Fruit fly (Drosophila melanogaster) whole organism, embryonic: ENCODE measurements around the gene Nost.

Experiments used
- Awh ChIP-seq: fragments of 200-800 bp; sonication (Bioruptor generic); IDR thresholded peaks from 2 replicates; pipeline ENCODE4, ENCODE4 v1.3.6; 2022; ENCODE audit warnings: missing biosample characterization, missing genetic modification characterization
- CG10366 ChIP-seq: fragments of 200-800 bp; sonication (Bioruptor generic); IDR thresholded peaks from 2 replicates; pipeline ENCODE4 v1.3.6; 2022; ENCODE audit warnings: missing biosample characterization, missing genetic modification characterization
- CG10959 ChIP-seq: fragments of 200-800 bp; sonication (Bioruptor generic); IDR thresholded peaks from 2 replicates; pipeline ENCODE4 v1.3.6; 2022; ENCODE audit warnings: missing biosample characterization, missing genetic modification characterization
- CG11398 ChIP-seq: fragments of 200-800 bp; sonication (Bioruptor generic); optimal IDR thresholded peaks from 2 replicates; lab custom pipeline; 2016; ENCODE audit warnings: missing biosample characterization, missing genetic modification characterization
- CG11456 ChIP-seq: fragments of 200-800 bp; sonication (Bioruptor generic); IDR thresholded peaks from 3 replicates; pipeline ENCODE4 v1.3.6; 2022; ENCODE audit warnings: missing biosample characterization, missing genetic modification characterization
- CG11695 ChIP-seq: fragments of 200-800 bp; sonication (Bioruptor generic); IDR thresholded peaks from 3 replicates; pipeline ENCODE4 v1.3.6; 2022; ENCODE audit warnings: missing biosample characterization, missing genetic modification characterization
- CG12155 ChIP-seq: fragments of 200-800 bp; sonication (Bioruptor generic); optimal IDR thresholded peaks from 3 replicates; lab custom pipeline; 2016; ENCODE audit warnings: missing biosample characterization, missing genetic modification characterization
- CG13296 ChIP-seq: fragments of 200-800 bp; sonication (Bioruptor generic); optimal IDR thresholded peaks from 3 replicates; lab custom pipeline; 2018; ENCODE audit warnings: missing biosample characterization, mild to moderate bottlenecking, missing genetic modification characterization
- CG13424 ChIP-seq: fragments of 200-800 bp; sonication (Bioruptor generic); optimal IDR thresholded peaks from 2 replicates; lab custom pipeline; 2019; ENCODE audit warnings: missing biosample characterization, mild to moderate bottlenecking, missing genetic modification characterization, moderate library complexity
- CG14441 ChIP-seq: fragments of 200-800 bp; sonication (Bioruptor generic); IDR thresholded peaks from 2 replicates; pipeline ENCODE4 v1.3.6; 2022; ENCODE audit warnings: missing biosample characterization, missing genetic modification characterization
- CG15011 ChIP-seq: fragments of 200-800 bp; sonication (Bioruptor generic); optimal IDR thresholded peaks from 3 replicates; lab custom pipeline; 2018; ENCODE audit warnings: missing biosample characterization, mild to moderate bottlenecking, missing genetic modification characterization
- CG15514 ChIP-seq: fragments of 200-800 bp; sonication (Bioruptor generic); optimal IDR thresholded peaks from 3 replicates; lab custom pipeline; 2017; ENCODE audit warnings: missing biosample characterization, missing genetic modification characterization, mild to moderate bottlenecking, moderate library complexity, missing genetic modification reagents
- CG17328 ChIP-seq: fragments of 200-800 bp; sonication (Bioruptor generic); IDR thresholded peaks from 2 replicates; pipeline ENCODE4 v1.3.6; 2022; ENCODE audit warnings: missing biosample characterization, missing genetic modification characterization
- CG2678 ChIP-seq: fragments of 200-800 bp; sonication (Bioruptor generic); optimal IDR thresholded peaks from 3 replicates; lab custom pipeline; 2019; ENCODE audit warnings: missing biosample characterization, mild to moderate bottlenecking, missing genetic modification characterization, moderate library complexity
- CG43689 ChIP-seq: fragments of 200-800 bp; sonication (Bioruptor generic); IDR thresholded peaks from 2 replicates; pipeline ENCODE4 v1.3.6; 2022; ENCODE audit warnings: missing biosample characterization, missing genetic modification characterization
- CG4404 ChIP-seq: fragments of 200-800 bp; sonication (Bioruptor generic); IDR thresholded peaks from 2 replicates; pipeline ENCODE4 v1.3.6; 2022; ENCODE audit warnings: missing biosample characterization, missing genetic modification characterization
- CG6175 ChIP-seq: fragments of 200-800 bp; sonication (Bioruptor generic); IDR thresholded peaks from 3 replicates; pipeline ENCODE4 v1.3.6; 2022; ENCODE audit warnings: missing biosample characterization, missing genetic modification characterization
- CG6254 ChIP-seq: fragments of 200-800 bp; sonication (Bioruptor generic); optimal IDR thresholded peaks from 3 replicates; lab custom pipeline; 2017; ENCODE audit warnings: mild to moderate bottlenecking, missing biosample characterization, missing genetic modification reagents, missing genetic modification characterization
- CG6689 ChIP-seq: fragments of 200-800 bp; sonication (Bioruptor generic); IDR thresholded peaks from 2 replicates; pipeline ENCODE4 v1.3.6; 2022; ENCODE audit warnings: missing biosample characterization, missing genetic modification characterization
- CG7271 ChIP-seq: fragments of 200-800 bp; sonication (Bioruptor generic); optimal IDR thresholded peaks from 2 replicates; lab custom pipeline; 2018; ENCODE audit warnings: missing biosample characterization, mild to moderate bottlenecking, missing genetic modification characterization, moderate library complexity
- CG9817 ChIP-seq: fragments of 200-800 bp; sonication (Bioruptor generic); optimal IDR thresholded peaks from 2 replicates; lab custom pipeline; 2018; ENCODE audit warnings: missing biosample characterization, mild to moderate bottlenecking, missing genetic modification characterization, moderate library complexity
- D19B ChIP-seq: fragments of 200-800 bp; sonication (Bioruptor generic); optimal IDR thresholded peaks from 2 replicates; lab custom pipeline; 2017; ENCODE audit warnings: missing biosample characterization, mild to moderate bottlenecking, missing genetic modification characterization
- Deaf1 ChIP-seq: fragments of 200-800 bp; optimal IDR thresholded peaks from 3 replicates; lab custom pipeline; 2019; ENCODE audit warnings: missing biosample characterization, mild to moderate bottlenecking, missing genetic modification characterization, moderate library complexity
- E2f1 ChIP-seq: fragments of 200-800 bp; sonication (Bioruptor generic); IDR thresholded peaks from 2 replicates; pipeline ENCODE4 v1.3.6; 2022; ENCODE audit warnings: missing biosample characterization, missing genetic modification characterization
- HLH3B ChIP-seq: fragments of 200-800 bp; sonication (Bioruptor generic); IDR thresholded peaks from 2 replicates; pipeline ENCODE4 v1.3.6; 2022; ENCODE audit warnings: missing biosample characterization, missing genetic modification characterization
- Hand ChIP-seq: fragments of 200-800 bp; sonication (Bioruptor generic); optimal IDR thresholded peaks from 2 replicates; lab custom pipeline; 2017; ENCODE audit warnings: mild to moderate bottlenecking, missing biosample characterization, missing genetic modification reagents, missing genetic modification characterization
- Hr51 ChIP-seq, 2 experiments: fragments of 200-800 bp; sonication (Bioruptor generic); optimal IDR thresholded peaks; 2 replicates in 1 of 2; 3 replicates in 1 of 2; lab custom pipeline; 2016 to 2018; ENCODE audit warnings: missing biosample characterization in 2 of 2, missing genetic modification characterization in 2 of 2, mild to moderate bottlenecking in 1 of 2, moderate library complexity in 1 of 2
- MBD-R2 ChIP-seq: fragments of 200-800 bp; sonication (Bioruptor generic); IDR thresholded peaks from 2 replicates; pipeline ENCODE4 v1.3.6; 2022; ENCODE audit warnings: missing biosample characterization, missing genetic modification characterization
- Meics ChIP-seq: fragments of 200-800 bp; sonication (Bioruptor generic); optimal IDR thresholded peaks from 2 replicates; lab custom pipeline; 2017; ENCODE audit warnings: missing biosample characterization, mild to moderate bottlenecking, missing genetic modification characterization
- NfI ChIP-seq: fragments of 200-800 bp; sonication (Bioruptor generic); optimal IDR thresholded peaks from 3 replicates; lab custom pipeline; 2018; ENCODE audit warnings: missing biosample characterization, mild to moderate bottlenecking, missing genetic modification characterization, moderate library complexity
- Six4 ChIP-seq: fragments of 200-800 bp; sonication (Bioruptor generic); optimal IDR thresholded peaks from 2 replicates; lab custom pipeline; 2016; ENCODE audit warnings: missing biosample characterization, missing genetic modification characterization
- Sox100B ChIP-seq: fragments of 200-800 bp; sonication (Bioruptor generic); optimal IDR thresholded peaks from 3 replicates; lab custom pipeline; 2018; ENCODE audit warnings: missing biosample characterization, mild to moderate bottlenecking, missing genetic modification characterization
- Sox102F ChIP-seq: fragments of 200-800 bp; sonication (Bioruptor generic); optimal IDR thresholded peaks from 2 replicates; lab custom pipeline; 2018; ENCODE audit warnings: missing biosample characterization, mild to moderate bottlenecking, missing genetic modification characterization, moderate library complexity
- Sry-β ChIP-seq: fragments of 200-800 bp; sonication (Bioruptor generic); optimal IDR thresholded peaks from 2 replicates; lab custom pipeline; 2018; ENCODE audit warnings: missing biosample characterization, mild to moderate bottlenecking, missing genetic modification characterization, moderate library complexity
- bcd ChIP-seq: fragments of 200-800 bp; sonication (Bioruptor generic); optimal IDR thresholded peaks from 2 replicates; lab custom pipeline; 2017; ENCODE audit warnings: missing biosample characterization, mild to moderate bottlenecking, missing genetic modification characterization
- chinmo ChIP-seq: fragments of 200-800 bp; sonication (Bioruptor generic); IDR thresholded peaks from 4 replicates; pipeline ENCODE4 v1.3.6; 2022; ENCODE audit warnings: missing biosample characterization, missing genetic modification characterization; ENCODE audit not compliant: partially characterized antibody
- dimm ChIP-seq: fragments of 200-800 bp; sonication (Bioruptor generic); IDR thresholded peaks from 2 replicates; pipeline ENCODE4 v1.3.6; 2022; ENCODE audit warnings: missing biosample characterization, missing genetic modification characterization
- dysf ChIP-seq: fragments of 200-800 bp; sonication (Bioruptor generic); IDR thresholded peaks from 3 replicates; pipeline ENCODE4 v1.3.6; 2022; ENCODE audit warnings: missing biosample characterization, missing genetic modification characterization
- lab ChIP-seq: fragments of 200-800 bp; sonication (Bioruptor generic); optimal IDR thresholded peaks from 3 replicates; lab custom pipeline; 2017; ENCODE audit warnings: missing biosample characterization, missing genetic modification characterization, mild to moderate bottlenecking, moderate library complexity, missing genetic modification reagents
- lmd ChIP-seq: fragments of 200-800 bp; sonication (Bioruptor generic); IDR thresholded peaks from 2 replicates; pipeline ENCODE4 v1.3.6; 2022; ENCODE audit warnings: missing biosample characterization, missing genetic modification characterization
- pfk ChIP-seq: fragments of 200-800 bp; sonication (Bioruptor generic); optimal IDR thresholded peaks from 2 replicates; lab custom pipeline; 2018; ENCODE audit warnings: missing biosample characterization, mild to moderate bottlenecking, missing genetic modification characterization, moderate library complexity
- pnt ChIP-seq: fragments of 200-800 bp; sonication (Bioruptor generic); optimal IDR thresholded peaks from 3 replicates; lab custom pipeline; 2016; ENCODE audit warnings: missing biosample characterization, missing genetic modification characterization
- pzg ChIP-seq: fragments of 200-800 bp; sonication (Bioruptor generic); optimal IDR thresholded peaks from 3 replicates; lab custom pipeline; 2018; ENCODE audit warnings: missing biosample characterization, mild to moderate bottlenecking, missing genetic modification characterization, moderate library complexity
- scrt ChIP-seq: fragments of 200-800 bp; sonication (Bioruptor generic); optimal IDR thresholded peaks from 2 replicates; lab custom pipeline; 2018; ENCODE audit warnings: missing biosample characterization, mild to moderate bottlenecking, missing genetic modification characterization, moderate library complexity
- sim ChIP-seq: fragments of 200-800 bp; sonication (Bioruptor generic); IDR thresholded peaks from 2 replicates; pipeline ENCODE4 v1.3.6; 2022; ENCODE audit warnings: missing biosample characterization, missing genetic modification characterization
- so ChIP-seq: fragments of 200-800 bp; sonication (Bioruptor generic); IDR thresholded peaks from 3 replicates; pipeline ENCODE4 v1.3.6; 2022; ENCODE audit warnings: missing biosample characterization, missing genetic modification characterization
- tgo ChIP-seq: fragments of 200-800 bp; sonication (Bioruptor generic); IDR thresholded peaks from 3 replicates; pipeline ENCODE4 v1.3.6; 2022; ENCODE audit warnings: missing biosample characterization, missing genetic modification characterization
- wor ChIP-seq: fragments of 200-800 bp; sonication (Bioruptor generic); IDR thresholded peaks from 2 replicates; pipeline ENCODE4 v1.3.6; 2022; ENCODE audit warnings: missing biosample characterization, missing genetic modification characterization
- zfh1 ChIP-seq: fragments of 200-800 bp; sonication (Bioruptor generic); IDR thresholded peaks from 3 replicates; pipeline ENCODE4 v1.3.6; 2022; ENCODE audit warnings: missing biosample characterization, missing genetic modification characterization

The Nost gene

dm6 chrX:9004333-9004732 lies 25.7 kb upstream of the Nost start (continued):
- TF ChIP-seq pnt (GFP tag; lab: Kevin White, UChicago) (no peak), CG15514 (GFP tag; lab: Kevin White, UChicago) (peak; percentile 44), CG4404 (GFP tag; lab: Robert Waterston, UW) (0 out of 2 replicates have a peak, but pooled peaks have one; percentile 33), CG11456 (GFP tag; lab: Robert Waterston, UW) (0 out of 3 replicates have a peak, but pooled peaks have one; percentile 45), CG9817 (tag; lab: Kevin White, UChicago) (peak; percentile 46), CG14441 (peak; percentile 42), Six4 (GFP tag; lab: Kevin White, UChicago) (no peak), sim (GFP tag; lab: Robert Waterston, UW) (no peak), dimm (0 out of 2 replicates have a peak, but pooled peaks have one; percentile 13), Meics (peak; percentile 52), tgo (peak; percentile 44; the same call in 1 of the 3 replicates), CG11398 (GFP tag; lab: Kevin White, UChicago) (no peak), CG7271 (tag; lab: Kevin White, UChicago) (no peak), CG17328 (GFP tag; lab: Robert Waterston, UW) (peak; percentile 52), Sry-β (GFP tag; lab: Kevin White, UChicago) (no peak), NfI (GFP tag; lab: Kevin White, UChicago) (peak; percentile 18), bcd (GFP tag; lab: Kevin White, UChicago) (peak; percentile 14), lab (GFP tag; lab: Kevin White, UChicago) (peak; percentile 69), CG12155 (GFP tag; lab: Kevin White, UChicago) (no peak), E2f1 (GFP tag; lab: Robert Waterston, UW) (0 out of 2 replicates have a peak, but pooled peaks have one; percentile 23), Awh (GFP tag; lab: Robert Waterston, UW) (0 out of 2 replicates have a peak, but pooled peaks have one; percentile 7), Sox100B (GFP tag; lab: Kevin White, UChicago) (peak; percentile 17), HLH3B (0 out of 2 replicates have a peak, but pooled peaks have one; percentile 22), CG10959 (GFP tag; lab: Robert Waterston, UW) (peak; percentile 36; the same call in 1 of the 2 replicates), chinmo (GFP tag; lab: Robert Waterston, UW) (no peak), wor (GFP tag; lab: Robert Waterston, UW) (0 out of 2 replicates have a peak, but pooled peaks have one; percentile 16), Hand (peak; percentile 37), CG43689 (0 out of 2 replicates have a peak, but pooled peaks have one; percentile 29), CG6689 (GFP tag; lab: Robert Waterston, UW) (peak; percentile 35; the same call in 1 of the 2 replicates), Hr51 (GFP tag; optimal IDR thresholded peaks at IDR 0.05; lab: Kevin White, UChicago) (peak in 1 of 2 experiments; percentile 42), CG6175 (no peak), Sox102F (GFP tag; lab: Kevin White, UChicago) (peak; percentile 41), CG10366 (peak; percentile 36), dysf (GFP tag; lab: Robert Waterston, UW) (peak; percentile 55; the same call in 2 of the 3 replicates), CG13296 (peak; percentile 42), CG13424 (peak; percentile 39), CG11695 (GFP tag; lab: Robert Waterston, UW) (0 out of 3 replicates have a peak, but pooled peaks have one; percentile 42), scrt (GFP tag; lab: Kevin White, UChicago) (peak; percentile 8), pzg (GFP tag; lab: Kevin White, UChicago) (no peak), lmd (GFP tag; lab: Robert Waterston, UW) (peak; percentile 52), MBD-R2 (GFP tag; lab: Robert Waterston, UW) (0 out of 2 replicates have a peak, but pooled peaks have one; percentile 14), Deaf1 (tag; lab: Kevin White, UChicago) (peak; percentile 10), D19B (GFP tag; lab: Kevin White, UChicago) (peak; percentile 0), pfk (GFP tag; lab: Kevin White, UChicago) (no peak), so (GFP tag; lab: Robert Waterston, UW) (no peak), CG15011 (GFP tag; lab: Kevin White, UChicago) (no peak), zfh1 (GFP tag; lab: Robert Waterston, UW) (0 out of 3 replicates have a peak, but pooled peaks have one; percentile 22), CG2678 (tag; lab: Kevin White, UChicago) (peak; percentile 65), CG6254 (GFP tag; lab: Kevin White, UChicago) (no peak)
